Fruit fly (Drosophila melanogaster) whole organism, embryonic: ENCODE measurements around the gene CG6785.

ENCODE experiments used
- Abd-B ChIP-seq: fragments of 200-800 bp; sonication (Bioruptor generic); optimal IDR thresholded peaks from 2 replicates; lab custom pipeline; 2018; ENCODE audit warnings: missing biosample characterization, mild to moderate bottlenecking, missing genetic modification characterization, moderate library complexity
- Asciz ChIP-seq: fragments of 200-800 bp; sonication (Bioruptor generic); optimal IDR thresholded peaks from 2 replicates; lab custom pipeline; 2017; ENCODE audit warnings: missing biosample characterization, mild to moderate bottlenecking, missing genetic modification characterization, missing genetic modification reagents
- CG10431 ChIP-seq: fragments of 200-800 bp; sonication (Bioruptor generic); optimal IDR thresholded peaks from 3 replicates; lab custom pipeline; 2018; ENCODE audit warnings: missing biosample characterization, mild to moderate bottlenecking, missing genetic modification characterization
- CG13296 ChIP-seq: fragments of 200-800 bp; sonication (Bioruptor generic); optimal IDR thresholded peaks from 3 replicates; lab custom pipeline; 2018; ENCODE audit warnings: missing biosample characterization, mild to moderate bottlenecking, missing genetic modification characterization
- CG14710 ChIP-seq: fragments of 200-800 bp; sonication (Bioruptor generic); optimal IDR thresholded peaks from 3 replicates; lab custom pipeline; 2019; ENCODE audit warnings: missing biosample characterization, mild to moderate bottlenecking, missing genetic modification characterization, moderate library complexity
- CG17359 ChIP-seq: fragments of 200-800 bp; sonication (Bioruptor generic); optimal IDR thresholded peaks from 3 replicates; lab custom pipeline; 2018; ENCODE audit warnings: missing biosample characterization, mild to moderate bottlenecking, missing genetic modification characterization, moderate library complexity
- CG2889 ChIP-seq: fragments of 200-800 bp; sonication (Bioruptor generic); IDR thresholded peaks from 3 replicates; pipeline ENCODE4 v1.3.6; 2022; ENCODE audit warnings: missing biosample characterization, missing genetic modification characterization
- CG33557 ChIP-seq: fragments of 200-800 bp; sonication (Bioruptor generic); optimal IDR thresholded peaks from 2 replicates; lab custom pipeline; 2019; ENCODE audit warnings: missing biosample characterization, mild to moderate bottlenecking, missing genetic modification characterization, moderate library complexity
- CG3407 ChIP-seq: fragments of 200-800 bp; sonication (Bioruptor generic); optimal IDR thresholded peaks from 2 replicates; lab custom pipeline; 2018; ENCODE audit warnings: missing biosample characterization, mild to moderate bottlenecking, missing genetic modification characterization
- CG4360 ChIP-seq: fragments of 200-800 bp; sonication (Bioruptor generic); IDR thresholded peaks from 2 replicates; pipeline ENCODE4 v1.3.6; 2022; ENCODE audit warnings: missing biosample characterization, missing genetic modification characterization
- CG4424 ChIP-seq: fragments of 200-800 bp; sonication (Bioruptor generic); optimal IDR thresholded peaks from 3 replicates; lab custom pipeline; 2016; ENCODE audit warnings: missing biosample characterization, missing genetic modification characterization
- CG5180 ChIP-seq: fragments of 200-800 bp; sonication (Bioruptor generic); optimal IDR thresholded peaks from 3 replicates; lab custom pipeline; 2017; ENCODE audit warnings: missing biosample characterization, missing genetic modification characterization, mild to moderate bottlenecking, moderate library complexity, missing genetic modification reagents
- CG6791 ChIP-seq: fragments of 200-800 bp; sonication (Bioruptor generic); IDR thresholded peaks from 3 replicates; pipeline ENCODE4 v1.3.6; 2022; ENCODE audit warnings: missing biosample characterization, missing genetic modification characterization; ENCODE audit not compliant: partially characterized antibody
- CG7556 ChIP-seq: fragments of 200-800 bp; sonication (Bioruptor generic); optimal IDR thresholded peaks from 2 replicates; lab custom pipeline; 2017; ENCODE audit warnings: missing biosample characterization, mild to moderate bottlenecking, missing genetic modification characterization
- CG8388 ChIP-seq: fragments of 200-800 bp; sonication (Bioruptor generic); optimal IDR thresholded peaks from 2 replicates; lab custom pipeline; 2019; ENCODE audit warnings: missing biosample characterization, mild to moderate bottlenecking, missing genetic modification characterization, moderate library complexity
- CHES-1-like ChIP-seq: fragments of 200-800 bp; sonication (Bioruptor generic); optimal IDR thresholded peaks from 2 replicates; lab custom pipeline; 2016; ENCODE audit warnings: missing biosample characterization, missing genetic modification characterization
- D19A ChIP-seq: fragments of 200-800 bp; optimal IDR thresholded peaks from 3 replicates; lab custom pipeline; 2019; ENCODE audit warnings: missing biosample characterization, mild to moderate bottlenecking, missing genetic modification characterization, moderate library complexity
- ERR ChIP-seq: fragments of 200-800 bp; sonication (Bioruptor generic); optimal IDR thresholded peaks from 2 replicates; lab custom pipeline; 2016; ENCODE audit warnings: missing biosample characterization, missing genetic modification characterization
- HLH4C ChIP-seq: fragments of 200-800 bp; sonication (Bioruptor generic); IDR thresholded peaks from 3 replicates; pipeline ENCODE4 v1.3.6; 2022; ENCODE audit warnings: missing biosample characterization, missing genetic modification characterization; ENCODE audit not compliant: partially characterized antibody
- MTF-1 ChIP-seq: fragments of 200-800 bp; sonication (Bioruptor generic); optimal IDR thresholded peaks from 2 replicates; lab custom pipeline; 2018; ENCODE audit warnings: missing biosample characterization, mild to moderate bottlenecking, missing genetic modification characterization, borderline replicate concordance
- Med ChIP-seq: fragments of 200-800 bp; sonication (Bioruptor generic); peaks from one replicate; lab custom pipeline; 2016; ENCODE audit warnings: missing biosample characterization, missing genetic modification characterization, mild to moderate bottlenecking, inconsistent platforms, moderate library complexity
- Sox100B ChIP-seq: fragments of 200-800 bp; sonication (Bioruptor generic); optimal IDR thresholded peaks from 3 replicates; lab custom pipeline; 2018; ENCODE audit warnings: missing biosample characterization, mild to moderate bottlenecking, missing genetic modification characterization
- Sry-β ChIP-seq: fragments of 200-800 bp; sonication (Bioruptor generic); optimal IDR thresholded peaks from 2 replicates; lab custom pipeline; 2018; ENCODE audit warnings: missing biosample characterization, mild to moderate bottlenecking, missing genetic modification characterization, moderate library complexity
- Ssrp ChIP-seq: fragments of 200-800 bp; sonication (Bioruptor generic); optimal IDR thresholded peaks from 2 replicates; lab custom pipeline; 2018; ENCODE audit warnings: missing biosample characterization, mild to moderate bottlenecking, missing genetic modification characterization, moderate library complexity
- Trl ChIP-seq, 3 experiments: fragments of >200 bp in 2 of 3; fragments of 200-800 bp in 1 of 3; sonication (Bioruptor generic) in 1 of 3; optimal IDR thresholded peaks; 2 replicates in 1 of 3; 3 replicates in 2 of 3; lab custom pipeline; 2016 to 2017; ENCODE audit warnings: missing biosample characterization in 1 of 3, missing genetic modification characterization in 1 of 3
- ac ChIP-seq: fragments of 200-800 bp; sonication (Bioruptor generic); optimal IDR thresholded peaks from 3 replicates; lab custom pipeline; 2017; ENCODE audit warnings: missing biosample characterization, mild to moderate bottlenecking, missing genetic modification characterization
- aop ChIP-seq: fragments of 200-800 bp; sonication (Bioruptor generic); IDR thresholded peaks from 2 replicates; pipeline ENCODE4 v1.3.6; 2022; ENCODE audit warnings: missing biosample characterization, missing genetic modification characterization
- bsh ChIP-seq, 2 experiments: fragments of 200-800 bp; sonication (Bioruptor generic); optimal IDR thresholded peaks; 2 replicates each; lab custom pipeline; 2017 to 2018; ENCODE audit warnings: mild to moderate bottlenecking in 2 of 2, missing biosample characterization in 2 of 2, missing genetic modification characterization in 2 of 2, moderate library complexity in 1 of 2
- corto ChIP-seq: fragments of 200-800 bp; sonication (Bioruptor generic); optimal IDR thresholded peaks from 2 replicates; lab custom pipeline; 2016; ENCODE audit warnings: missing biosample characterization, mild to moderate bottlenecking, missing genetic modification characterization, moderate library complexity
- dmrt11E ChIP-seq: fragments of 200-800 bp; sonication (Bioruptor generic); optimal IDR thresholded peaks from 3 replicates; lab custom pipeline; 2018; ENCODE audit warnings: missing biosample characterization, mild to moderate bottlenecking, missing genetic modification characterization, moderate library complexity
- fd64A ChIP-seq: fragments of 200-800 bp; sonication (Bioruptor generic); optimal IDR thresholded peaks from 3 replicates; lab custom pipeline; 2018; ENCODE audit warnings: missing biosample characterization, mild to moderate bottlenecking, missing genetic modification characterization
- nau ChIP-seq: fragments of 200-800 bp; sonication (Bioruptor generic); optimal IDR thresholded peaks from 3 replicates; lab custom pipeline; 2017; ENCODE audit warnings: missing biosample characterization, mild to moderate bottlenecking, missing genetic modification characterization, missing genetic modification reagents
- nerfin-1 ChIP-seq: fragments of 200-800 bp; sonication (Bioruptor generic); optimal IDR thresholded peaks from 3 replicates; lab custom pipeline; 2019; ENCODE audit warnings: missing biosample characterization, mild to moderate bottlenecking, missing genetic modification characterization, moderate library complexity
- odd ChIP-seq: fragments of 200-800 bp; sonication (Bioruptor generic); optimal IDR thresholded peaks from 2 replicates; lab custom pipeline; 2017; ENCODE audit warnings: missing biosample characterization, mild to moderate bottlenecking, missing genetic modification characterization
- pan ChIP-seq, 4 experiments: fragments of >200 bp in 3 of 4; fragments of 200-800 bp in 1 of 4; sonication (Bioruptor generic) in 1 of 4; optimal IDR thresholded peaks in 3 of 4; IDR thresholded peaks in 1 of 4; 2 replicates each; pipeline versions ENCODE4 v1.3.6 to Lab custom; 2017 to 2022; ENCODE audit warnings: missing biosample characterization in 2 of 4, missing genetic modification characterization in 2 of 4, mixed read lengths in 1 of 4
- pb ChIP-seq: fragments of 200-800 bp; sonication (Bioruptor generic); optimal IDR thresholded peaks from 3 replicates; lab custom pipeline; 2016; ENCODE audit warnings: missing biosample characterization, missing genetic modification characterization
- phol ChIP-seq: fragments of 200-800 bp; sonication (Bioruptor generic); optimal IDR thresholded peaks from 3 replicates; lab custom pipeline; 2018; ENCODE audit warnings: missing biosample characterization, mild to moderate bottlenecking, missing genetic modification characterization, moderate library complexity
- scrt ChIP-seq: fragments of 200-800 bp; sonication (Bioruptor generic); optimal IDR thresholded peaks from 2 replicates; lab custom pipeline; 2018; ENCODE audit warnings: missing biosample characterization, mild to moderate bottlenecking, missing genetic modification characterization, moderate library complexity
- sim ChIP-seq: fragments of 200-800 bp; sonication (Bioruptor generic); IDR thresholded peaks from 2 replicates; pipeline ENCODE4 v1.3.6; 2022; ENCODE audit warnings: missing biosample characterization, missing genetic modification characterization
- sqz ChIP-seq: fragments of 200-800 bp; sonication (Bioruptor generic); optimal IDR thresholded peaks from 3 replicates; lab custom pipeline; 2018; ENCODE audit warnings: missing biosample characterization, mild to moderate bottlenecking, missing genetic modification characterization
- stc ChIP-seq: fragments of 200-800 bp; sonication (Bioruptor generic); IDR thresholded peaks from 2 replicates; pipeline ENCODE4 v1.3.6; 2022; ENCODE audit warnings: missing biosample characterization, missing genetic modification characterization
- trem ChIP-seq: fragments of 200-800 bp; optimal IDR thresholded peaks from 3 replicates; lab custom pipeline; 2019; ENCODE audit warnings: missing biosample characterization, mild to moderate bottlenecking, missing genetic modification characterization, moderate library complexity
- wdn ChIP-seq: fragments of 200-800 bp; sonication (Bioruptor generic); IDR thresholded peaks from 2 replicates; pipeline ENCODE4 v1.3.6; 2022; ENCODE audit warnings: missing biosample characterization, missing genetic modification characterization
- wek ChIP-seq: fragments of 200-800 bp; sonication (Bioruptor generic); optimal IDR thresholded peaks from 3 replicates; lab custom pipeline; 2018; ENCODE audit warnings: missing biosample characterization, mild to moderate bottlenecking, missing genetic modification characterization, moderate library complexity
- yki ChIP-seq: fragments of >200 bp; optimal IDR thresholded peaks from 3 replicates; lab custom pipeline; 2018
- zf30C ChIP-seq: fragments of 200-800 bp; sonication (Bioruptor generic); optimal IDR thresholded peaks from 3 replicates; lab custom pipeline; 2018; ENCODE audit warnings: missing biosample characterization, mild to moderate bottlenecking, missing genetic modification characterization

CG6785 gene

DNA sequence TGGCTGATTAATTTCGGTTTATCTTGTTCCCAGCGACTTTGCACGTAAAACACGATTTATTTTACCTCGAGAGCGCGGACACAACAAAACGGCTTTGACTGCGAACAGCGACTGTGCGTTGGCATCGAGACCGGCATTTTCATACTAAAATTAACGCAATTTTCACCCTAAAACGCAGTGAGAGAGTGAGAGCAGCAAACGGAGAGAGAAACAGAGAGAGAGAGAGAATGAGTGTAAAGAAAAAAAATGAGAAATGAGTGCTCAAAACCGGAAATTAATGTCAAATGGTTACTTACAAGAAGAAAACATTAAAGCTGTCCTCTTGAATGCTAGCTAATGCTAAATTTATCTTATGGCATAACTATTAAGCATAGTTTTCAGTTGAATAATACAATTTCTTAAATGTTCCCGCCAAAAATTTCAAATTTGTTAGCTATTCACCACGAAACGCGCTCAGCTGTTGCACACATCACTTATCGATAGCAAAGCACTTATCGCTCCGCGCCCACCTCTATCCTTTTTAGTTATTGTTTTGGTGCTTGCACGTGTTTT, 10.9 kb upstream of the CG6785 start, which contains the start of the genes JhI-21, RpL7-like and CG34164 (continued):
- TF ChIP-seq CG4424 (peak; percentile 38), pan (optimal IDR thresholded peaks at IDR 0.05; lab: Kevin White, UChicago) (no peak), pan (GFP tag; optimal IDR thresholded peaks at IDR 0.05 in 1 of 2, IDR thresholded peaks at IDR 0.05 in 1 of 2) (no peak), CG6791 (peak; percentile 61), trem (tag; lab: Kevin White, UChicago) (peak; percentile 69), CG4360 (GFP tag; lab: Robert Waterston, UW) (peak; percentile 38; the same call in 1 of the 2 replicates), nerfin-1 (tag; lab: Kevin White, UChicago) (peak; percentile 98), yki (peak; percentile 89), Abd-B (GFP tag; lab: Kevin White, UChicago) (no peak), odd (GFP tag; lab: Kevin White, UChicago) (no peak), CHES-1-like (no peak), ERR (GFP tag; lab: Kevin White, UChicago) (no peak), Ssrp (tag; lab: Kevin White, UChicago) (no peak), nau (GFP tag; lab: Kevin White, UChicago) (no peak), CG7556 (GFP tag; lab: Kevin White, UChicago) (no peak), pb (no peak), CG2889 (GFP tag; lab: Robert Waterston, UW) (no peak), Asciz (no peak)

- TF ChIP-seq Med (peak; percentile 14), aop (no peak), scrt (GFP tag; lab: Kevin White, UChicago) (peak; percentile 97)
Measured at dm6 chr2L:12053365-12053764, 8.4 kb upstream of the CG6785 start.

- TF ChIP-seq CG17359 (tag; lab: Kevin White, UChicago) (peak; percentile 15), CG14710 (tag; lab: Kevin White, UChicago) (peak; percentile 29), Asciz (peak; percentile 69), ac (GFP tag; lab: Kevin White, UChicago) (no peak), Trl (optimal IDR thresholded peaks at IDR 0.05; lab: Kevin White, UChicago) (no peak), Trl (GFP tag; optimal IDR thresholded peaks at IDR 0.05; lab: Kevin White, UChicago) (no peak), sqz (GFP tag; lab: Kevin White, UChicago) (no peak), Sry-β (GFP tag; lab: Kevin White, UChicago) (peak; percentile 24), bsh (GFP tag; optimal IDR thresholded peaks at IDR 0.05; lab: Kevin White, UChicago) (peak in 1 of 2 experiments; percentile 45), HLH4C (GFP tag; lab: Robert Waterston, UW) (no peak), CG8388 (GFP tag; lab: Kevin White, UChicago) (no peak), Sox100B (GFP tag; lab: Kevin White, UChicago) (peak; percentile 55), dmrt11E (no peak), CG10431 (GFP tag; lab: Kevin White, UChicago) (peak; percentile 53), phol (tag; lab: Kevin White, UChicago) (no peak), fd64A (GFP tag; lab: Kevin White, UChicago) (peak; percentile 34), CG33557 (GFP tag; lab: Kevin White, UChicago) (peak; percentile 5), stc (GFP tag; lab: Robert Waterston, UW) (no peak), CG3407 (GFP tag; lab: Kevin White, UChicago) (peak; percentile 39), CG13296 (GFP tag; lab: Kevin White, UChicago) (peak; percentile 10), wek (GFP tag; lab: Kevin White, UChicago) (peak; percentile 9), wdn (GFP tag; lab: Robert Waterston, UW) (no peak), corto (GFP tag; lab: Kevin White, UChicago) (no peak), zf30C (GFP tag; lab: Kevin White, UChicago) (no peak), sim (GFP tag; lab: Robert Waterston, UW) (no peak), nerfin-1 (tag; lab: Kevin White, UChicago) (peak; percentile 9), D19A (tag; lab: Kevin White, UChicago) (peak; percentile 14), MTF-1 (GFP tag; lab: Kevin White, UChicago) (peak; percentile 5), CG5180 (GFP tag; lab: Kevin White, UChicago) (peak; percentile 91)
Measured at dm6 chr2L:12049133-12049532, 4.1 kb upstream of the CG6785 start, which contains the start of gene PLCXD. TSS of gene PLCXD (plus strand) at chr2L:12049418.
